Worm (Caenorhabditis elegans) whole organism, L2 larva: ENCODE measurements around the gene chat-1.
A peak's percentile ranks its signal among the peaks of the same experiment; 100 is the strongest.

Experiments used
- C34F6.9 ChIP-seq: fragments of 150-350 bp; optimal IDR thresholded peaks from 2 replicates; lab custom pipeline; 2014; ENCODE audit warnings: missing biosample characterization, missing genetic modification characterization
- F13H6.1 ChIP-seq: sonication (generic microtip); optimal IDR thresholded peaks from 2 replicates; lab custom pipeline; 2016; ENCODE audit warnings: missing genetic modification characterization, missing compliant biosample characterization
- R02D3.7 ChIP-seq: fragments of 150-350 bp; optimal IDR thresholded peaks from 2 replicates; lab custom pipeline; 2014; ENCODE audit warnings: missing biosample characterization, missing genetic modification characterization
- Y55F3AM.14 ChIP-seq: fragments of 200-800 bp; sonication (Bioruptor generic); optimal IDR thresholded peaks from 2 replicates; lab custom pipeline; 2018; ENCODE audit warnings: mild to moderate bottlenecking, missing genetic modification characterization, missing compliant biosample characterization
- ZK546.5 ChIP-seq: sonication (generic microtip); optimal IDR thresholded peaks from 2 replicates; lab custom pipeline; 2017; ENCODE audit warnings: missing biosample characterization, missing genetic modification characterization
- alr-1 ChIP-seq: fragments of 150-350 bp; optimal IDR thresholded peaks from 2 replicates; lab custom pipeline; 2014; ENCODE audit warnings: missing biosample characterization, missing genetic modification characterization
- aly-2 ChIP-seq: fragments of 150-350 bp; optimal IDR thresholded peaks from 2 replicates; lab custom pipeline; 2014; ENCODE audit warnings: missing biosample characterization, missing genetic modification characterization
- ama-1 ChIP-seq: fragments of 150-350 bp; optimal IDR thresholded peaks from 2 replicates; lab custom pipeline; 2018; ENCODE audit warnings: inconsistent platforms
- blmp-1 ChIP-seq: sonication (generic microtip); optimal IDR thresholded peaks from 2 replicates; lab custom pipeline; 2017; ENCODE audit warnings: missing genetic modification characterization, mild to moderate bottlenecking, missing compliant biosample characterization, antibody characterized with exemption, moderate library complexity; ENCODE audit not compliant: insufficient read depth
- ceh-16 ChIP-seq: fragments of 150-350 bp; optimal IDR thresholded peaks from 2 replicates; lab custom pipeline; 2014; ENCODE audit warnings: missing biosample characterization, missing genetic modification characterization
- ceh-82 ChIP-seq: fragments of 150-350 bp; optimal IDR thresholded peaks from 2 replicates; lab custom pipeline; 2014; ENCODE audit warnings: missing biosample characterization, missing genetic modification characterization
- crh-2 ChIP-seq: sonication (generic microtip); optimal IDR thresholded peaks from 2 replicates; lab custom pipeline; 2017; ENCODE audit warnings: missing biosample characterization, missing genetic modification characterization
- dmd-4 ChIP-seq: sonication (generic microtip); optimal IDR thresholded peaks from 2 replicates; lab custom pipeline; 2017; ENCODE audit warnings: missing biosample characterization, missing genetic modification characterization
- egl-27 ChIP-seq: sonication (generic microtip); optimal IDR thresholded peaks from 3 replicates; lab custom pipeline; 2017; ENCODE audit warnings: missing biosample characterization, missing genetic modification reagents, missing genetic modification characterization
- elt-3 ChIP-seq: sonication (generic microtip); optimal IDR thresholded peaks from 2 replicates; lab custom pipeline; 2017; ENCODE audit warnings: missing biosample characterization, missing genetic modification characterization
- fos-1 ChIP-seq: fragments of 150-350 bp; optimal IDR thresholded peaks from 2 replicates; lab custom pipeline; 2014; ENCODE audit warnings: missing biosample characterization, missing genetic modification characterization
- gmeb-1 ChIP-seq: fragments of 150-350 bp; optimal IDR thresholded peaks from 2 replicates; lab custom pipeline; 2014; ENCODE audit warnings: missing biosample characterization, missing genetic modification characterization
- lin-11 ChIP-seq: fragments of 150-350 bp; sonication (generic microtip); optimal IDR thresholded peaks from 2 replicates; lab custom pipeline; 2014; ENCODE audit warnings: missing biosample characterization, missing genetic modification characterization, inconsistent platforms, mixed read lengths
- lin-13 ChIP-seq: fragments of 150-350 bp; optimal IDR thresholded peaks from 2 replicates; lab custom pipeline; 2014; ENCODE audit warnings: missing biosample characterization, missing genetic modification reagents, missing genetic modification characterization
- lin-39 ChIP-seq: fragments of 150-350 bp; optimal IDR thresholded peaks from 2 replicates; lab custom pipeline; 2014; ENCODE audit warnings: missing biosample characterization, missing genetic modification reagents, missing genetic modification characterization
- mab-5 ChIP-seq: fragments of 150-350 bp; optimal IDR thresholded peaks from 2 replicates; lab custom pipeline; 2014; ENCODE audit warnings: missing biosample characterization, missing genetic modification characterization
- mdl-1 ChIP-seq, 2 experiments: fragments of 150-350 bp in 1 of 2; sonication (generic microtip) in 1 of 2; optimal IDR thresholded peaks; 2 replicates each; lab custom pipeline; 2017; ENCODE audit warnings: missing biosample characterization in 2 of 2, missing genetic modification characterization in 2 of 2
- nhr-10 ChIP-seq: sonication (generic microtip); optimal IDR thresholded peaks from 2 replicates; lab custom pipeline; 2017; ENCODE audit warnings: missing biosample characterization, missing genetic modification characterization
- nhr-11 ChIP-seq: fragments of 150-350 bp; optimal IDR thresholded peaks from 2 replicates; lab custom pipeline; 2014; ENCODE audit warnings: missing biosample characterization, missing genetic modification characterization
- nhr-12 ChIP-seq: fragments of 150-350 bp; optimal IDR thresholded peaks from 2 replicates; lab custom pipeline; 2014; ENCODE audit warnings: missing biosample characterization, missing genetic modification characterization
- nhr-129 ChIP-seq: fragments of 150-350 bp; optimal IDR thresholded peaks from 2 replicates; lab custom pipeline; 2014; ENCODE audit warnings: missing biosample characterization, missing genetic modification characterization
- nhr-21 ChIP-seq: fragments of 150-350 bp; optimal IDR thresholded peaks from 2 replicates; lab custom pipeline; 2014; ENCODE audit warnings: missing biosample characterization, missing genetic modification characterization
- nhr-23 ChIP-seq: fragments of 150-350 bp; optimal IDR thresholded peaks from 2 replicates; lab custom pipeline; 2014; ENCODE audit warnings: missing biosample characterization, missing genetic modification reagents, missing genetic modification characterization
- nhr-237 ChIP-seq: fragments of 150-350 bp; optimal IDR thresholded peaks from 2 replicates; lab custom pipeline; 2014; ENCODE audit warnings: missing biosample characterization, missing genetic modification characterization
- nhr-25 ChIP-seq: fragments of 150-350 bp; sonication (generic microtip); optimal IDR thresholded peaks from 3 replicates; lab custom pipeline; 2014; ENCODE audit warnings: missing biosample characterization, missing genetic modification characterization
- nhr-6 ChIP-seq: fragments of 150-350 bp; optimal IDR thresholded peaks from 2 replicates; lab custom pipeline; 2014; ENCODE audit warnings: missing biosample characterization, missing genetic modification characterization
- nhr-77 ChIP-seq: fragments of 150-350 bp; optimal IDR thresholded peaks from 2 replicates; lab custom pipeline; 2014; ENCODE audit warnings: missing biosample characterization, missing genetic modification characterization
- peb-1 ChIP-seq: fragments of 150-350 bp; optimal IDR thresholded peaks from 2 replicates; lab custom pipeline; 2014; ENCODE audit warnings: missing biosample characterization, missing genetic modification characterization
- skn-1 ChIP-seq: sonication (generic microtip); optimal IDR thresholded peaks from 2 replicates; lab custom pipeline; 2017; ENCODE audit warnings: missing biosample characterization, missing genetic modification characterization
- sma-3 ChIP-seq: sonication (generic microtip); optimal IDR thresholded peaks from 2 replicates; lab custom pipeline; 2016; ENCODE audit warnings: missing genetic modification reagents, missing genetic modification characterization, missing compliant biosample characterization
- sma-9 ChIP-seq, 2 experiments: fragments of 150-350 bp in 1 of 2; sonication (generic microtip) in 1 of 2; optimal IDR thresholded peaks; 2 replicates each; lab custom pipeline; 2014 to 2016; ENCODE audit warnings: missing genetic modification characterization in 2 of 2, mild to moderate bottlenecking in 1 of 2, missing biosample characterization in 1 of 2, missing compliant biosample characterization in 1 of 2, missing genetic modification reagents in 1 of 2, moderate library complexity in 1 of 2
- snpc-4 ChIP-seq: fragments of 150-350 bp; optimal IDR thresholded peaks from 2 replicates; lab custom pipeline; 2014; ENCODE audit warnings: missing biosample characterization, missing genetic modification characterization
- unc-39 ChIP-seq: fragments of 150-350 bp; optimal IDR thresholded peaks from 2 replicates; lab custom pipeline; 2014; ENCODE audit warnings: missing biosample characterization, missing genetic modification characterization
- unc-55 ChIP-seq: fragments of 150-350 bp; sonication (generic microtip); optimal IDR thresholded peaks from 3 replicates; lab custom pipeline; 2014; ENCODE audit warnings: missing biosample characterization, missing genetic modification reagents, missing genetic modification characterization
- unc-62 ChIP-seq: fragments of 150-350 bp; optimal IDR thresholded peaks from 2 replicates; lab custom pipeline; 2014; ENCODE audit warnings: missing biosample characterization, missing genetic modification reagents, missing genetic modification characterization
- zag-1 ChIP-seq: fragments of 150-350 bp; optimal IDR thresholded peaks from 2 replicates; lab custom pipeline; 2014; ENCODE audit warnings: missing biosample characterization, missing genetic modification characterization
- ztf-1 ChIP-seq: fragments of 200-800 bp; sonication (Bioruptor generic); conservative IDR thresholded peaks from 2 replicates; pipeline ENCODE4 v1.3.6; 2022; ENCODE audit warnings: missing genetic modification characterization, missing compliant biosample characterization
- ztf-11 ChIP-seq: sonication (generic microtip); optimal IDR thresholded peaks from 2 replicates; lab custom pipeline; 2017; ENCODE audit warnings: missing biosample characterization, missing genetic modification characterization
- ztf-4 ChIP-seq: fragments of 150-350 bp; optimal IDR thresholded peaks from 2 replicates; lab custom pipeline; 2014; ENCODE audit warnings: missing biosample characterization, missing genetic modification characterization

chat-1 gene

ce11 chrIV:4447284-4447366, at the start of gene chat-1:
Gene chat-1 (plus strand): TSS chrIV:4447331.
- TF ChIP-seq unc-39 (tag; lab: Kevin White, UChicago) (no peak), ceh-16 (tag; lab: Kevin White, UChicago) (no peak), fos-1 (tag; lab: Kevin White, UChicago) (no peak), ama-1 (lab: Kevin White, UChicago) (no peak), nhr-129 (no peak), nhr-10 (no peak), nhr-12 (tag; lab: Kevin White, UChicago) (no peak), lin-39 (tag; lab: Kevin White, UChicago) (no peak), nhr-21 (tag; lab: Kevin White, UChicago) (no peak), crh-2 (tag; lab: Kevin White, UChicago) (no peak), Y55F3AM.14 (GFP tag; lab: Kevin White, UChicago) (no peak), unc-55 (GFP tag; lab: Kevin White, UChicago) (no peak), elt-3 (tag; lab: Kevin White, UChicago) (no peak), ztf-4 (tag; lab: Kevin White, UChicago) (no peak), snpc-4 (tag; lab: Kevin White, UChicago) (no peak), egl-27 (tag; lab: Kevin White, UChicago) (no peak), skn-1 (tag; lab: Kevin White, UChicago) (no peak), dmd-4 (tag; lab: Kevin White, UChicago) (no peak), nhr-11 (tag; lab: Kevin White, UChicago) (no peak), aly-2 (tag; lab: Kevin White, UChicago) (no peak)
- TF ChIP-seq, all 48 proteins: peak for 0

- TF ChIP-seq Y55F3AM.14 (GFP tag; lab: Kevin White, UChicago): no peak
- no peak for TF ChIP-seq nhr-6
- TF ChIP-seq F13H6.1: no peak
- TF ChIP-seq nhr-10: no peak
- TF ChIP-seq lin-11 (tag; lab: Kevin White, UChicago): no peak
- TF ChIP-seq zag-1 (tag; lab: Kevin White, UChicago): no peak
- TF ChIP-seq, all 48 proteins: peak for 0
Measured at ce11 chrIV:4397586-4397985, 49.5 kb upstream of the chat-1 start.

ce11 chrIV:4398420-4398819, 48.7 kb upstream of the chat-1 start:
- no peak for TF ChIP-seq peb-1 (tag; lab: Kevin White, UChicago)
- TF ChIP-seq elt-3 (tag; lab: Kevin White, UChicago): no peak
- TF ChIP-seq nhr-10: no peak
- TF ChIP-seq nhr-77 (tag; lab: Kevin White, UChicago): no peak
- no peak for TF ChIP-seq gmeb-1 (tag; lab: Kevin White, UChicago)
- peak; percentile 53 for TF ChIP-seq nhr-25 (tag; lab: Kevin White, UChicago)
- no peak for TF ChIP-seq lin-11 (tag; lab: Kevin White, UChicago)
- TF ChIP-seq nhr-6: no peak
- peak; percentile 51 for TF ChIP-seq F13H6.1
- TF ChIP-seq nhr-12 (tag; lab: Kevin White, UChicago): no peak
- TF ChIP-seq C34F6.9 (tag; lab: Kevin White, UChicago): no peak
- TF ChIP-seq ztf-1 (GFP tag; lab: Robert Waterston, UW): no peak
- TF ChIP-seq fos-1 (tag; lab: Kevin White, UChicago): no peak
- TF ChIP-seq nhr-11 (tag; lab: Kevin White, UChicago): no peak
- TF ChIP-seq unc-55 (GFP tag; lab: Kevin White, UChicago): peak; percentile 16
- peak; percentile 45 for TF ChIP-seq nhr-21 (tag; lab: Kevin White, UChicago)
- no peak for TF ChIP-seq nhr-237 (tag; lab: Kevin White, UChicago)
- no peak for TF ChIP-seq lin-13
- no peak for TF ChIP-seq sma-3
- peak; percentile 12 for TF ChIP-seq Y55F3AM.14 (GFP tag; lab: Kevin White, UChicago)
- TF ChIP-seq ceh-16 (tag; lab: Kevin White, UChicago): no peak
- no peak for TF ChIP-seq ztf-4 (tag; lab: Kevin White, UChicago)
- peak; percentile 38 for TF ChIP-seq blmp-1 (tag; lab: Kevin White, UChicago)
- TF ChIP-seq mab-5 (tag; lab: Kevin White, UChicago): no peak
- TF ChIP-seq R02D3.7 (tag; lab: Kevin White, UChicago): no peak
- TF ChIP-seq ZK546.5 (tag; lab: Kevin White, UChicago): no peak
- peak; percentile 2 for TF ChIP-seq nhr-129
- no peak for TF ChIP-seq snpc-4 (tag; lab: Kevin White, UChicago)
- TF ChIP-seq unc-39 (tag; lab: Kevin White, UChicago): no peak
- no peak for TF ChIP-seq unc-62 (GFP tag; lab: Kevin White, UChicago)
- no peak for TF ChIP-seq aly-2 (tag; lab: Kevin White, UChicago)
- TF ChIP-seq lin-39 (tag; lab: Kevin White, UChicago): no peak
- TF ChIP-seq ceh-82: no peak
- no peak for TF ChIP-seq dmd-4 (tag; lab: Kevin White, UChicago)
- TF ChIP-seq sma-9 (GFP tag; optimal IDR thresholded peaks at IDR 0.05; lab: Kevin White, UChicago): peak; percentile 26
- TF ChIP-seq sma-9 (tag; optimal IDR thresholded peaks at IDR 0.05; lab: Kevin White, UChicago): no peak
- peak in 1 of 2 experiments; percentile 8 for TF ChIP-seq mdl-1 (tag; optimal IDR thresholded peaks at IDR 0.05; lab: Kevin White, UChicago)
- TF ChIP-seq nhr-23 (tag; lab: Kevin White, UChicago): no peak
- TF ChIP-seq alr-1: no peak
- TF ChIP-seq zag-1 (tag; lab: Kevin White, UChicago): no peak
- TF ChIP-seq egl-27 (tag; lab: Kevin White, UChicago): no peak
- no peak for TF ChIP-seq ztf-11 (tag; lab: Kevin White, UChicago)
- no peak for TF ChIP-seq crh-2 (tag; lab: Kevin White, UChicago)
